Worm (Caenorhabditis elegans) whole organism, young adult: ENCODE results near the gene msp-59.

Experiments
- snpc-1.3 ChIP-seq: sonication (generic microtip); optimal IDR thresholded peaks from 2 replicates; lab custom pipeline; 2017; ENCODE audit warnings: missing genetic modification characterization, mild to moderate bottlenecking, missing compliant biosample characterization, antibody characterized with exemption, moderate library complexity, missing genotype, missing genetic modification reagents; ENCODE audit not compliant: insufficient read depth
- xnd-1 ChIP-seq: sonication (generic microtip); optimal IDR thresholded peaks from 2 replicates; lab custom pipeline; 2016; ENCODE audit warnings: missing genotype, missing genetic modification reagents, missing genetic modification characterization, missing compliant biosample characterization

Gene msp-59

DNA sequence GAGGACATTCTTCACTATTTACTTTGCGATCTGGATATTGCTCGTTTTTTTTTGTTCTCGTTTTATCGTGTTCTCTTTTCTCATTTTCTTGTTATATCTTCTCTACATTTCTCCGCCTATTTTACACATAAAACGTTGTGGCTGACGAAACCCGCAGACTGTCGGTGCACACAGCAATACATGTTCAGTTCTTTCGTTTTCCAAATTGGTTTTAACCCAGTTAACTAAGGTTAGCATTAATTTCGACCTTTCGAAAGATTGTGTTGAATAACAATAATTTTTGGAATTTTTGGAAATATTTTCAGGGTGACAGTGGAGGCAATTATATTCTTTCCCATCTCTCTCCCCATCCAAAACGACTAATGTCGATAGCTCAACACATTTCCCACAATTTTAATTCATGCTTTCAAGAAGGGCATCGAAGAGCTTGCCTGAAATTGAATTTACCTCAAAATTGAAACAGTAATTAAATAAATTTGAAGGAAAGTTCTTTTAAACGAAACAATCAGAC lies 48.2 kb downstream of the msp-59 start (continued):
- TF ChIP-seq xnd-1 (peak; percentile 7), snpc-1.3 (peak; percentile 15)
